Fruit fly (Drosophila melanogaster) whole organism, embryonic: ENCODE measurements around the gene CG1463.

Source experiments
- B-H1 ChIP-seq: fragments of 200-800 bp; sonication (Bioruptor generic); IDR thresholded peaks from 3 replicates; pipeline ENCODE4 v1.3.6; 2022; ENCODE audit warnings: missing biosample characterization, missing genetic modification characterization
- CG10366 ChIP-seq: fragments of 200-800 bp; sonication (Bioruptor generic); IDR thresholded peaks from 2 replicates; pipeline ENCODE4 v1.3.6; 2022; ENCODE audit warnings: missing biosample characterization, missing genetic modification characterization
- CG10979 ChIP-seq: fragments of 200-800 bp; sonication (Bioruptor generic); optimal IDR thresholded peaks from 2 replicates; lab custom pipeline; 2018; ENCODE audit warnings: missing biosample characterization, mild to moderate bottlenecking, missing genetic modification characterization, moderate library complexity
- CG11504 ChIP-seq: fragments of 200-800 bp; sonication (Bioruptor generic); optimal IDR thresholded peaks from 3 replicates; lab custom pipeline; 2019; ENCODE audit warnings: missing biosample characterization, mild to moderate bottlenecking, missing genetic modification characterization, moderate library complexity
- CG14710 ChIP-seq: fragments of 200-800 bp; sonication (Bioruptor generic); optimal IDR thresholded peaks from 3 replicates; lab custom pipeline; 2019; ENCODE audit warnings: missing biosample characterization, mild to moderate bottlenecking, missing genetic modification characterization, moderate library complexity
- CG17802 ChIP-seq: fragments of 200-800 bp; sonication (Bioruptor generic); optimal IDR thresholded peaks from 2 replicates; lab custom pipeline; 2018; ENCODE audit warnings: missing biosample characterization, mild to moderate bottlenecking, missing genetic modification characterization, moderate library complexity
- CG18011 ChIP-seq: fragments of 200-800 bp; sonication (Bioruptor generic); optimal IDR thresholded peaks from 2 replicates; lab custom pipeline; 2017; ENCODE audit warnings: missing biosample characterization, missing genetic modification characterization, mild to moderate bottlenecking, moderate library complexity, missing genotype
- CG31224 ChIP-seq: fragments of 200-800 bp; sonication (Bioruptor generic); IDR thresholded peaks from 2 replicates; pipeline ENCODE4 v1.3.6; 2022; ENCODE audit warnings: missing biosample characterization, missing genetic modification characterization
- CG31365 ChIP-seq: fragments of 200-800 bp; sonication (Bioruptor generic); optimal IDR thresholded peaks from 2 replicates; lab custom pipeline; 2018; ENCODE audit warnings: missing biosample characterization, mild to moderate bottlenecking, missing genetic modification characterization
- CG31441 ChIP-seq: fragments of 200-800 bp; sonication (Bioruptor generic); IDR thresholded peaks from 2 replicates; pipeline ENCODE4 v1.3.6; 2022; ENCODE audit warnings: missing biosample characterization, missing genetic modification characterization
- CG34422 ChIP-seq: fragments of 200-800 bp; sonication (Bioruptor generic); IDR thresholded peaks from 3 replicates; pipeline ENCODE4 v1.3.6; 2022; ENCODE audit warnings: missing biosample characterization, missing genetic modification characterization
- CG42726 ChIP-seq: fragments of 200-800 bp; sonication (Bioruptor generic); IDR thresholded peaks from 2 replicates; pipeline ENCODE4 v1.3.6; 2022; ENCODE audit warnings: missing biosample characterization, missing genetic modification characterization; ENCODE audit not compliant: partially characterized antibody
- CG8290 ChIP-seq, 3 experiments: fragments of 200-800 bp; sonication (Bioruptor generic); optimal IDR thresholded peaks; 2 replicates each; lab custom pipeline; 2016 to 2019; ENCODE audit warnings: missing biosample characterization in 3 of 3, missing genetic modification characterization in 3 of 3, mild to moderate bottlenecking in 2 of 3, moderate library complexity in 1 of 3
- CG8359 ChIP-seq: fragments of 200-800 bp; sonication (Bioruptor generic); optimal IDR thresholded peaks from 2 replicates; lab custom pipeline; 2017; ENCODE audit warnings: missing biosample characterization, mild to moderate bottlenecking, missing genetic modification characterization, borderline replicate concordance
- CoRest ChIP-seq: fragments of 200-800 bp; sonication (Bioruptor generic); optimal IDR thresholded peaks from 3 replicates; lab custom pipeline; 2018; ENCODE audit warnings: missing biosample characterization, mild to moderate bottlenecking, missing genetic modification characterization, moderate library complexity
- Med ChIP-seq: fragments of 200-800 bp; sonication (Bioruptor generic); peaks from one replicate; lab custom pipeline; 2016; ENCODE audit warnings: missing biosample characterization, missing genetic modification characterization, mild to moderate bottlenecking, inconsistent platforms, moderate library complexity
- NFAT ChIP-seq: fragments of 200-800 bp; sonication (Bioruptor generic); IDR thresholded peaks from 2 replicates; pipeline ENCODE4 v1.3.6; 2022; ENCODE audit warnings: missing biosample characterization, missing genetic modification characterization
- Xrp1 ChIP-seq: fragments of 200-800 bp; sonication (Bioruptor generic); IDR thresholded peaks from 2 replicates; pipeline ENCODE4 v1.3.6; 2022; ENCODE audit warnings: missing biosample characterization, missing genetic modification characterization
- bigmax ChIP-seq: fragments of 200-800 bp; sonication (Bioruptor generic); optimal IDR thresholded peaks from 2 replicates; lab custom pipeline; 2018; ENCODE audit warnings: missing biosample characterization, mild to moderate bottlenecking, missing genetic modification characterization
- bsh ChIP-seq, 2 experiments: fragments of 200-800 bp; sonication (Bioruptor generic); optimal IDR thresholded peaks; 2 replicates each; lab custom pipeline; 2017 to 2018; ENCODE audit warnings: mild to moderate bottlenecking in 2 of 2, missing biosample characterization in 2 of 2, missing genetic modification characterization in 2 of 2, moderate library complexity in 1 of 2
- dmrt11E ChIP-seq: fragments of 200-800 bp; sonication (Bioruptor generic); optimal IDR thresholded peaks from 3 replicates; lab custom pipeline; 2018; ENCODE audit warnings: missing biosample characterization, mild to moderate bottlenecking, missing genetic modification characterization, moderate library complexity
- dmrt99B ChIP-seq: fragments of 200-800 bp; sonication (Bioruptor generic); optimal IDR thresholded peaks from 2 replicates; lab custom pipeline; 2018; ENCODE audit warnings: missing biosample characterization, mild to moderate bottlenecking, missing genetic modification characterization, moderate library complexity
- gem ChIP-seq: fragments of 200-800 bp; sonication (Bioruptor generic); optimal IDR thresholded peaks from 2 replicates; lab custom pipeline; 2019; ENCODE audit warnings: missing biosample characterization, mild to moderate bottlenecking, missing genetic modification characterization, moderate library complexity
- grau ChIP-seq: fragments of 200-800 bp; optimal IDR thresholded peaks from 3 replicates; lab custom pipeline; 2019; ENCODE audit warnings: missing biosample characterization, mild to moderate bottlenecking, missing genetic modification characterization, moderate library complexity
- her ChIP-seq: fragments of 200-800 bp; sonication (Bioruptor generic); optimal IDR thresholded peaks from 2 replicates; lab custom pipeline; 2016; ENCODE audit warnings: missing biosample characterization, missing genetic modification characterization
- insv ChIP-seq, 2 experiments: fragments of 200-800 bp; sonication (Bioruptor generic); optimal IDR thresholded peaks; 3 replicates each; lab custom pipeline; 2016 to 2018; ENCODE audit warnings: missing biosample characterization in 2 of 2, missing genetic modification characterization in 2 of 2
- lola ChIP-seq, 3 experiments: fragments of >200 bp in 2 of 3; fragments of 200-800 bp in 1 of 3; sonication (Bioruptor generic) in 1 of 3; optimal IDR thresholded peaks; 2 replicates each; lab custom pipeline; 2017 to 2019; ENCODE audit warnings: missing biosample characterization in 3 of 3, missing genetic modification characterization in 3 of 3, mild to moderate bottlenecking in 1 of 3, moderate library complexity in 1 of 3
- nerfin-1 ChIP-seq: fragments of 200-800 bp; sonication (Bioruptor generic); optimal IDR thresholded peaks from 3 replicates; lab custom pipeline; 2019; ENCODE audit warnings: missing biosample characterization, mild to moderate bottlenecking, missing genetic modification characterization, moderate library complexity
- org-1 ChIP-seq: fragments of 200-800 bp; sonication (Bioruptor generic); optimal IDR thresholded peaks from 2 replicates; lab custom pipeline; 2017; ENCODE audit warnings: missing biosample characterization, missing genetic modification characterization
- pros ChIP-seq: fragments of 200-800 bp; sonication (Bioruptor generic); optimal IDR thresholded peaks from 3 replicates; lab custom pipeline; 2019; ENCODE audit warnings: missing biosample characterization, mild to moderate bottlenecking, missing genetic modification characterization, moderate library complexity
- row ChIP-seq: fragments of 200-800 bp; sonication (Bioruptor generic); IDR thresholded peaks from 3 replicates; pipeline ENCODE4 v1.3.6; 2022; ENCODE audit warnings: missing biosample characterization, missing genetic modification characterization
- sens ChIP-seq: fragments of 200-800 bp; sonication (Bioruptor generic); peaks from one replicate; lab custom pipeline; 2016; ENCODE audit warnings: missing biosample characterization, missing genetic modification characterization
- stc ChIP-seq: fragments of 200-800 bp; sonication (Bioruptor generic); IDR thresholded peaks from 2 replicates; pipeline ENCODE4 v1.3.6; 2022; ENCODE audit warnings: missing biosample characterization, missing genetic modification characterization
- unpg ChIP-seq: fragments of 200-800 bp; sonication (Bioruptor generic); optimal IDR thresholded peaks from 3 replicates; lab custom pipeline; 2018; ENCODE audit warnings: missing biosample characterization, mild to moderate bottlenecking, missing genetic modification characterization, moderate library complexity
- zen2 ChIP-seq: fragments of 200-800 bp; sonication (Bioruptor generic); IDR thresholded peaks from 3 replicates; pipeline ENCODE4 v1.3.6; 2022; ENCODE audit warnings: missing biosample characterization, missing genetic modification characterization; ENCODE audit not compliant: partially characterized antibody

Gene CG1463

DNA sequence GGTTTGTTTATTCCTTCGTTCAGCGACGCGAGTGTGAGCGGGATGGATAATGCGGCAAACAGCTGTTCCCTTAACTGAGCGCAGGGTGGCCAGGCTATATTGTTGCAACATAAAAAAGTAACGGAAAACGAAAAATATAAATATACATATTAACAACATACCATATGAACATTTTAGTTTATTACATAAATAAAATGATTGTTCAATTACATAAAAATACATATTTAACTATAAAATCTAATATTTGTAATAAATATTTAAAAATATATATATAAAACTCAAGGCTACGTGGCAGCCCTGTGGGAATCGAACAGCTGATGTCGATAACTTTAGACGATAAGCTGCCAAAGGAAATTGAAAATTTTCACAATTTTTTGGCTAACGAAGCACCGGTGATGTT is 18.1 kb upstream of the CG1463 start, which contains the start of the genes Aven and CG2540 (continued):
- TF ChIP-seq CG18011 (GFP tag; lab: Kevin White, UChicago) (peak; percentile 24), CG42726 (GFP tag; lab: Robert Waterston, UW) (no peak), NFAT (peak; percentile 15; the same call in 1 of the 2 replicates), nerfin-1 (tag; lab: Kevin White, UChicago) (peak; percentile 89), CoRest (tag; lab: Kevin White, UChicago) (peak; percentile 92), CG8359 (GFP tag; lab: Kevin White, UChicago) (peak; percentile 44)

DNA sequence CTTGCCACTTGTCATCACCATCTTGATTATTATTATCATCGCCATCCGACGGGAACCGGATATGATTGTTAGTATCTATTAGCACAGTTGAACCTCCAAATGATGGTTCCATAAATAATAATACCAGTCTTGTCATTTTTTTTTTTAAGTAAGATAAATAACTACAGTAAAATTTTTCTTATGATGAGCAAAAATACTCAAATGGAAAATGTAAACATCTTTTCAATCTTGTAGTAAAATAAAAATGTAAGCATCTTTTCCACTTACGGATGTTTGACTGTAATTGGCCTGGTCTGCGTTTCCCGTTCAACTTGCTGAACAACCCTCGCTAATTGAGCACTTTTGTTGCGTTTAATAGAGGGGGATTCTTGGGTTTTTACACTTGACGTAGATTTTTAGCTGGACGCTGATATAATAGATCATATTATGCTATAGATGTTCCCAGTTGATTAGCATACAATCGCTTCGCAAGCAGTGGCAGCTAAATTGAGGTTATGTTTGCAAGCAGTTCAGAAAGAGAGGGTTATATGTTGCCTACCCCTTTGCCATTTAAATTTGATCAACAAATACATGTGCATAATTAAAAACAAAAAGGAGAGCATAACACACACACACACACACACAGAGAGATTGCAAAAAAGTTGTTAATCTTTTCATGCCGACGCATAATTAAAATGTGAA is 14.3 kb upstream of the CG1463 start:
- TF ChIP-seq unpg, result peak; percentile 28
- TF ChIP-seq dmrt99B, result peak; percentile 30
- peak; percentile 16 for TF ChIP-seq gem (tag; lab: Kevin White, UChicago)
- TF ChIP-seq Xrp1 (GFP tag; lab: Robert Waterston, UW), result peak; percentile 28; the same call in 1 of the 2 replicates
- TF ChIP-seq CG11504 (tag; lab: Kevin White, UChicago), result peak; percentile 20
- TF ChIP-seq sens (GFP tag; lab: Kevin White, UChicago), result peak; percentile 53
- TF ChIP-seq Med (GFP tag; lab: Kevin White, UChicago), result peak; percentile 18
- TF ChIP-seq row (GFP tag; lab: Robert Waterston, UW), result peak; percentile 55
- TF ChIP-seq CG31365 (tag; lab: Kevin White, UChicago), result peak; percentile 67
- no peak for TF ChIP-seq CG31224 (GFP tag; lab: Robert Waterston, UW)
- no peak for TF ChIP-seq CG34422 (GFP tag; lab: Robert Waterston, UW)
- no peak for TF ChIP-seq zen2
- TF ChIP-seq insv (GFP tag; optimal IDR thresholded peaks at IDR 0.05; lab: Kevin White, UChicago), result no peak
- peak; percentile 13; the same call in 1 of the 2 replicates for TF ChIP-seq CG31441 (GFP tag; lab: Robert Waterston, UW)
- TF ChIP-seq pros (GFP tag; lab: Kevin White, UChicago), result peak; percentile 41
- TF ChIP-seq CG8290 (GFP tag; optimal IDR thresholded peaks at IDR 0.05; lab: Kevin White, UChicago), result peak; percentile 31
- TF ChIP-seq CG8290 (tag; optimal IDR thresholded peaks at IDR 0.05; lab: Kevin White, UChicago), result no peak
- TF ChIP-seq stc (GFP tag; lab: Robert Waterston, UW), result no peak
- peak in 1 of 2 experiments; percentile 8 for TF ChIP-seq bsh (GFP tag; optimal IDR thresholded peaks at IDR 0.05; lab: Kevin White, UChicago)
- TF ChIP-seq CG10366 (GFP tag; lab: Robert Waterston, UW), result no peak
- peak in 1 of 3 experiments; percentile 24 for TF ChIP-seq lola (GFP tag; optimal IDR thresholded peaks at IDR 0.05; lab: Kevin White, UChicago)
- peak; percentile 28 for TF ChIP-seq dmrt11E
- no peak for TF ChIP-seq B-H1 (GFP tag; lab: Robert Waterston, UW)
- peak; percentile 80 for TF ChIP-seq grau
- peak; percentile 82 for TF ChIP-seq bigmax
- TF ChIP-seq her (GFP tag; lab: Kevin White, UChicago), result no peak
- TF ChIP-seq CG14710 (tag; lab: Kevin White, UChicago), result peak; percentile 16
- TF ChIP-seq org-1 (GFP tag; lab: Kevin White, UChicago), result no peak
- TF ChIP-seq CG10979 (tag; lab: Kevin White, UChicago), result peak; percentile 20

DNA sequence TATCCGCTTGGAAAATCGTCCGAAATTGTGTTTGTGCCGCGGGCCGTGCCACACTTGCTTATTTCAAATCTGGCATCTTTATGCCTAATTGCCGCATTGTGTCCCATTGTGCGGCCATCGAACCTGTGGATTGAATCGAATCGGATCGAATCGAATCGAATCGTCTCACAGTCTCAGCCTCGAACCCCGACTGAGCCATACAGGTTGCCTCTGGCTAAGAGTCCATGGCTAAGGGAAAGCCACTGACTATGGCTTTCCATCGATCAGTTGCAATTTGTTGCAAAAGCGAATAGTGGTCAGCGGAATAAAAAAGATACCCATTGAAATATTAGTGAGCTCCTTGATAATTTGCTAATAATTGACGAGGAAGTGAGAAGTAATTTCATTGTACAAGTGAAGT is 12.5 kb upstream of the CG1463 start, which contains the start of gene CG15728:
CG15728 (plus strand) TSS at position 301 of the 400 bp plus-strand sequence.
- no peak for TF ChIP-seq unpg
- peak; percentile 7 for TF ChIP-seq CG17802 (tag; lab: Kevin White, UChicago)
- TF ChIP-seq, all 482 proteins: peak for 1
